Worm (Caenorhabditis elegans) whole organism, late embryonic: ENCODE measurements around the gene pdi-2.

Source experiments
- C08G9.2 ChIP-seq: sonication (generic microtip); optimal IDR thresholded peaks from 2 replicates; lab custom pipeline; 2016; ENCODE audit warnings: mild to moderate bottlenecking, missing genetic modification characterization, moderate library complexity, missing compliant biosample characterization
- F13H6.1 ChIP-seq: sonication (generic microtip); optimal IDR thresholded peaks from 2 replicates; lab custom pipeline; 2016; ENCODE audit warnings: missing genetic modification characterization, missing compliant biosample characterization
- K09A11.1 ChIP-seq: sonication (generic microtip); optimal IDR thresholded peaks from 2 replicates; lab custom pipeline; 2017; ENCODE audit warnings: antibody characterized with exemption, mild to moderate bottlenecking, missing genetic modification characterization, missing compliant biosample characterization; ENCODE audit not compliant: insufficient read depth
- T23F11.4 ChIP-seq: fragments of 200-800 bp; sonication (Bioruptor generic); optimal IDR thresholded peaks from 2 replicates; lab custom pipeline; 2018; ENCODE audit warnings: mild to moderate bottlenecking, missing genetic modification characterization, missing compliant biosample characterization
- Y22D7AL.16 ChIP-seq: sonication (generic microtip); optimal IDR thresholded peaks from 2 replicates; lab custom pipeline; 2016; ENCODE audit warnings: missing genetic modification characterization, missing compliant biosample characterization
- ahr-1 ChIP-seq: sonication (generic microtip); optimal IDR thresholded peaks from 2 replicates; lab custom pipeline; 2016; ENCODE audit warnings: missing genetic modification characterization, missing compliant biosample characterization
- ama-1 ChIP-seq: fragments of 150-350 bp; optimal IDR thresholded peaks from 2 replicates; lab custom pipeline; 2014
- ceh-14 ChIP-seq: sonication (generic microtip); optimal IDR thresholded peaks from 2 replicates; lab custom pipeline; 2016; ENCODE audit warnings: missing genotype, missing genetic modification characterization, missing compliant biosample characterization
- ceh-18 ChIP-seq: sonication (generic microtip); optimal IDR thresholded peaks from 2 replicates; lab custom pipeline; 2016; ENCODE audit warnings: missing genetic modification characterization, missing compliant biosample characterization
- ceh-19 ChIP-seq: fragments of 200-800 bp; sonication (Bioruptor generic); optimal IDR thresholded peaks from 2 replicates; lab custom pipeline; 2018; ENCODE audit warnings: mild to moderate bottlenecking, missing genetic modification characterization, missing compliant biosample characterization
- ceh-31 ChIP-seq: sonication (generic microtip); optimal IDR thresholded peaks from 2 replicates; lab custom pipeline; 2016; ENCODE audit warnings: missing genetic modification characterization, missing compliant biosample characterization
- ceh-34 ChIP-seq: sonication (generic microtip); optimal IDR thresholded peaks from 2 replicates; lab custom pipeline; 2016; ENCODE audit warnings: mild to moderate bottlenecking, missing genetic modification characterization, missing compliant biosample characterization
- ceh-48 ChIP-seq: sonication (generic microtip); optimal IDR thresholded peaks from 2 replicates; lab custom pipeline; 2016; ENCODE audit warnings: missing genetic modification characterization, inconsistent platforms, missing compliant biosample characterization
- ceh-6 ChIP-seq: fragments of 200-800 bp; sonication (Bioruptor generic); optimal IDR thresholded peaks from 2 replicates; lab custom pipeline; 2018; ENCODE audit warnings: mild to moderate bottlenecking, missing genetic modification characterization, missing compliant biosample characterization
- ceh-9 ChIP-seq: sonication (generic microtip); optimal IDR thresholded peaks from 2 replicates; lab custom pipeline; 2016; ENCODE audit warnings: mild to moderate bottlenecking, missing genetic modification characterization, inconsistent platforms, missing compliant biosample characterization
- dmd-4 ChIP-seq: sonication (generic microtip); optimal IDR thresholded peaks from 2 replicates; lab custom pipeline; 2016; ENCODE audit warnings: borderline replicate concordance, missing genetic modification characterization, missing compliant biosample characterization
- dve-1 ChIP-seq: sonication (generic microtip); optimal IDR thresholded peaks from 2 replicates; lab custom pipeline; 2017; ENCODE audit warnings: antibody characterized with exemption, mild to moderate bottlenecking, missing genetic modification characterization, missing compliant biosample characterization
- ets-4 ChIP-seq: sonication (generic microtip); optimal IDR thresholded peaks from 2 replicates; lab custom pipeline; 2016; ENCODE audit warnings: missing genetic modification characterization, missing compliant biosample characterization
- fax-1 ChIP-seq: sonication (generic microtip); optimal IDR thresholded peaks from 2 replicates; lab custom pipeline; 2016; ENCODE audit warnings: missing genotype, missing genetic modification characterization, missing compliant biosample characterization
- hlh-13 ChIP-seq: fragments of 200-800 bp; sonication (Bioruptor generic); optimal IDR thresholded peaks from 2 replicates; lab custom pipeline; 2018; ENCODE audit warnings: mild to moderate bottlenecking, missing genetic modification characterization, missing compliant biosample characterization
- hlh-15 ChIP-seq: sonication (generic microtip); optimal IDR thresholded peaks from 2 replicates; lab custom pipeline; 2016; ENCODE audit warnings: missing genetic modification characterization, missing compliant biosample characterization
- hlh-8 ChIP-seq: sonication (generic microtip); optimal IDR thresholded peaks from 2 replicates; lab custom pipeline; 2016; ENCODE audit warnings: missing genotype, missing genetic modification characterization, missing compliant biosample characterization
- mec-3 ChIP-seq: sonication (generic microtip); optimal IDR thresholded peaks from 2 replicates; lab custom pipeline; 2016; ENCODE audit warnings: borderline replicate concordance, missing genetic modification characterization, missing compliant biosample characterization
- nfya-1 ChIP-seq: sonication (generic microtip); optimal IDR thresholded peaks from 2 replicates; lab custom pipeline; 2017; ENCODE audit warnings: missing genetic modification characterization, mild to moderate bottlenecking, missing compliant biosample characterization, antibody characterized with exemption, moderate library complexity
- nhr-232 ChIP-seq: sonication (generic microtip); optimal IDR thresholded peaks from 2 replicates; lab custom pipeline; 2016; ENCODE audit warnings: missing genetic modification characterization, missing compliant biosample characterization
- pha-2 ChIP-seq: sonication (generic microtip); optimal IDR thresholded peaks from 2 replicates; lab custom pipeline; 2017; ENCODE audit warnings: mild to moderate bottlenecking, missing genetic modification characterization, missing compliant biosample characterization
- pha-4 ChIP-seq: fragments of 150-350 bp; optimal IDR thresholded peaks from 2 replicates; lab custom pipeline; 2018; ENCODE audit warnings: missing biosample characterization, missing genetic modification reagents, missing genetic modification characterization
- pros-1 ChIP-seq: fragments of 150-350 bp; optimal IDR thresholded peaks from 2 replicates; lab custom pipeline; 2014; ENCODE audit warnings: missing biosample characterization, missing genetic modification reagents, missing genetic modification characterization
- sox-2 ChIP-seq: fragments of 200-800 bp; sonication (Bioruptor generic); IDR thresholded peaks from 2 replicates; pipeline ENCODE4 v1.3.6; 2022; ENCODE audit warnings: missing genetic modification reagents, missing genetic modification characterization, missing compliant biosample characterization
- tbx-7 ChIP-seq: sonication (generic microtip); optimal IDR thresholded peaks from 2 replicates; lab custom pipeline; 2016; ENCODE audit warnings: missing genotype, missing genetic modification characterization, missing compliant biosample characterization
- ttx-3 ChIP-seq: sonication (generic microtip); optimal IDR thresholded peaks from 2 replicates; lab custom pipeline; 2016; ENCODE audit warnings: missing genetic modification reagents, missing genetic modification characterization, missing compliant biosample characterization
- unc-3 ChIP-seq, 2 experiments: fragments of 200-800 bp in 1 of 2; sonication (Bioruptor generic) in 1 of 2; sonication (generic microtip) in 1 of 2; conservative IDR thresholded peaks in 1 of 2; optimal IDR thresholded peaks in 1 of 2; 2 replicates each; pipeline versions ENCODE4 v1.3.6 to Lab custom; 2016 to 2022; ENCODE audit warnings: missing compliant biosample characterization in 2 of 2, missing genetic modification characterization in 2 of 2, missing genetic modification reagents in 1 of 2
- unc-42 ChIP-seq: sonication (generic microtip); optimal IDR thresholded peaks from 2 replicates; lab custom pipeline; 2016; ENCODE audit warnings: missing genotype, missing genetic modification characterization, missing compliant biosample characterization
- unc-55 ChIP-seq: sonication (generic microtip); optimal IDR thresholded peaks from 2 replicates; lab custom pipeline; 2017; ENCODE audit warnings: missing biosample characterization, missing genetic modification reagents, missing genetic modification characterization
- zip-5 ChIP-seq: sonication (generic microtip); optimal IDR thresholded peaks from 2 replicates; lab custom pipeline; 2016; ENCODE audit warnings: missing genetic modification characterization, missing compliant biosample characterization

Gene pdi-2

DNA sequence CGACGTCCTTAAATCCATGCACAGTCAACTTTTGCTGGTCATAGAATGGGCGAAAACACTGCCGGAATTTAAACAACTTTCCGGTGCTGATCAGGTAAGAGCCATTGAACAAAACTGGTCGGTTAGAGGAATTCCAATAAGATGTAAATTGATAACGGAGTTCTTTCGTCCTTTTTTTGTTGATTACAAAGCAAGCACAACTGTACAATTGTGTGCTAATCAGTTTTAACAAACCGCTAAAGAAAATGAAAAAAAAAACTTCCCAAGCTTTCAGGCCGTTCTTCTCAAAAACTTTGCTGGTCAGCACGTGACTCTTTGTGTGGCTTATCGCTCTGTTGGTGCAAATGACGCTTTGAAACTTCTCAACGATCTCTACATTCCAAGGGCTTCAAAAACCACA lies 10.2 kb downstream of the pdi-2 start:
- TF ChIP-seq dmd-4 (no peak), F13H6.1 (tag; lab: Kevin White, UChicago) (no peak), ttx-3 (tag; lab: Kevin White, UChicago) (no peak), hlh-13 (GFP tag; lab: Kevin White, UChicago) (no peak), unc-42 (tag; lab: Kevin White, UChicago) (no peak), pha-2 (tag; lab: Kevin White, UChicago) (no peak), tbx-7 (tag; lab: Kevin White, UChicago) (no peak), mec-3 (tag; lab: Kevin White, UChicago) (no peak), ama-1 (lab: Kevin White, UChicago) (no peak), ceh-34 (no peak), T23F11.4 (GFP tag; lab: Kevin White, UChicago) (no peak)

ce11 chrX:4544543-4544942 lies 20.6 kb downstream of the pdi-2 start, which contains the start of gene C07A12.2:
C07A12.2 (plus strand) TSS chrX:4544843.
- TF ChIP-seq ceh-31 (tag; lab: Kevin White, UChicago) (no peak), ceh-34 (no peak), unc-3 (GFP tag; conservative IDR thresholded peaks at IDR 0.05; lab: Robert Waterston, UW) (no peak), unc-3 (tag; optimal IDR thresholded peaks at IDR 0.05; lab: Kevin White, UChicago) (no peak), pros-1 (tag; lab: Kevin White, UChicago) (no peak), dve-1 (tag; lab: Kevin White, UChicago) (no peak), ceh-19 (GFP tag; lab: Kevin White, UChicago) (no peak), ama-1 (lab: Kevin White, UChicago) (no peak), unc-42 (tag; lab: Kevin White, UChicago) (no peak), ceh-6 (no peak), unc-55 (GFP tag; lab: Kevin White, UChicago) (no peak), ahr-1 (tag; lab: Kevin White, UChicago) (no peak), hlh-8 (tag; lab: Kevin White, UChicago) (no peak), nfya-1 (tag; lab: Kevin White, UChicago) (no peak), C08G9.2 (tag; lab: Kevin White, UChicago) (no peak), Y22D7AL.16 (no peak), zip-5 (tag; lab: Kevin White, UChicago) (no peak), sox-2 (GFP tag; lab: Robert Waterston, UW) (no peak), nhr-232 (tag; lab: Kevin White, UChicago) (no peak), hlh-15 (tag; lab: Kevin White, UChicago) (no peak)

DNA sequence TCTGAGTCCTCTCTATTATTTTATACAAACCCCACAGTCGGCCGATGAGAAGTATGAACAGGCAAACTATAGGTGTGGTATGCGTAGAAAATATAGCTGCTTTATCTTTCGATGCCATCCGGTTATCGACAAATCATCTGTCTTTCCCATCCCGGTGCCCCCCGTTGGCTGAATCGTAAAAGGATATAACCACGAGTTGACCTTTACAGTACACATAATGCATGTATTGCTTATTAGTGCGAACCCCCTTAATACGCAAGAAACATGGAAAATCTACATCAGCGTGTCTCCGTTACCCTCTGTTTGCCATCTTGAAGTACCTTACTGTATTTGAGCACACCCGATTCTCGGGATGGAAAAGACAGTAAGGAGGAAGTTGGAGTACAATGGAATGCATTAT lies 25.0 kb downstream of the pdi-2 start:
- TF ChIP-seq K09A11.1 (tag; lab: Kevin White, UChicago) (no peak), ceh-9 (tag; lab: Kevin White, UChicago) (no peak), ceh-18 (no peak), zip-5 (tag; lab: Kevin White, UChicago) (no peak), ceh-34 (no peak), ets-4 (tag; lab: Kevin White, UChicago) (no peak), fax-1 (tag; lab: Kevin White, UChicago) (no peak), pha-4 (no peak), sox-2 (GFP tag; lab: Robert Waterston, UW) (no peak), ceh-14 (tag; lab: Kevin White, UChicago) (no peak), nfya-1 (tag; lab: Kevin White, UChicago) (no peak), ceh-48 (tag; lab: Kevin White, UChicago) (no peak), Y22D7AL.16 (no peak), ceh-6 (no peak)
